Worm (Caenorhabditis elegans) whole organism, mixed stage, embryonic: ENCODE results near the gene ZK632.4.
A peak's percentile ranks its signal among the peaks of the same experiment; 100 is the strongest.

Source experiments
- M03D4.4 ChIP-seq: sonication (generic microtip); optimal IDR thresholded peaks from 2 replicates; lab custom pipeline; 2017; ENCODE audit warnings: mild to moderate bottlenecking, missing genetic modification characterization, missing compliant biosample characterization
- blmp-1 ChIP-seq: fragments of 150-350 bp; optimal IDR thresholded peaks from 2 replicates; lab custom pipeline; 2014; ENCODE audit warnings: missing biosample characterization, missing genetic modification characterization
- ceh-39 ChIP-seq: fragments of 150-350 bp; optimal IDR thresholded peaks from 2 replicates; lab custom pipeline; 2014; ENCODE audit warnings: missing biosample characterization, missing genetic modification characterization
- ceh-43 ChIP-seq: fragments of 200-800 bp; sonication (Bioruptor generic); optimal IDR thresholded peaks from 2 replicates; lab custom pipeline; 2018; ENCODE audit warnings: mild to moderate bottlenecking, missing genetic modification characterization, moderate library complexity, missing compliant biosample characterization
- ces-1 ChIP-seq: fragments of 150-350 bp; optimal IDR thresholded peaks from 2 replicates; lab custom pipeline; 2014; ENCODE audit warnings: missing biosample characterization, missing genetic modification reagents, missing genetic modification characterization
- cnd-1 ChIP-seq: fragments of 200-800 bp; sonication (Bioruptor generic); optimal IDR thresholded peaks from 2 replicates; lab custom pipeline; 2018; ENCODE audit warnings: mild to moderate bottlenecking, missing genetic modification characterization, missing compliant biosample characterization
- drap-1 ChIP-seq: fragments of 200-800 bp; sonication (Bioruptor generic); optimal IDR thresholded peaks from 3 replicates; lab custom pipeline; 2018; ENCODE audit warnings: mild to moderate bottlenecking, missing genetic modification characterization, missing compliant biosample characterization
- elt-1 ChIP-seq: sonication (generic microtip); optimal IDR thresholded peaks from 2 replicates; lab custom pipeline; 2017; ENCODE audit warnings: missing genetic modification characterization, mild to moderate bottlenecking, missing compliant biosample characterization, antibody characterized with exemption, moderate library complexity, borderline replicate concordance; ENCODE audit not compliant: insufficient read depth
- elt-3 ChIP-seq: fragments of 150-350 bp; optimal IDR thresholded peaks from 2 replicates; lab custom pipeline; 2014; ENCODE audit warnings: missing biosample characterization, missing genetic modification characterization
- flh-1 ChIP-seq: fragments of 200-800 bp; sonication (Bioruptor generic); optimal IDR thresholded peaks from 2 replicates; lab custom pipeline; 2018; ENCODE audit warnings: mild to moderate bottlenecking, missing genetic modification characterization, moderate library complexity, missing compliant biosample characterization
- ham-2 ChIP-seq: fragments of 200-800 bp; sonication (Bioruptor generic); optimal IDR thresholded peaks from 2 replicates; lab custom pipeline; 2018; ENCODE audit warnings: mild to moderate bottlenecking, missing genetic modification characterization, missing compliant biosample characterization
- hlh-1 ChIP-seq: fragments of 150-350 bp; optimal IDR thresholded peaks from 2 replicates; lab custom pipeline; 2014; ENCODE audit warnings: missing biosample characterization, missing genetic modification reagents, missing genetic modification characterization
- lin-32 ChIP-seq: fragments of 200-800 bp; sonication (Bioruptor generic); optimal IDR thresholded peaks from 2 replicates; lab custom pipeline; 2018; ENCODE audit warnings: mild to moderate bottlenecking, missing genetic modification characterization, missing compliant biosample characterization
- lsy-2 ChIP-seq: fragments of 150-350 bp; optimal IDR thresholded peaks from 2 replicates; lab custom pipeline; 2014; ENCODE audit warnings: missing biosample characterization, missing genetic modification characterization
- mab-5 ChIP-seq: fragments of 150-350 bp; optimal IDR thresholded peaks from 2 replicates; lab custom pipeline; 2014; ENCODE audit warnings: missing biosample characterization, missing genetic modification characterization
- mep-1 ChIP-seq: fragments of 150-350 bp; optimal IDR thresholded peaks from 2 replicates; lab custom pipeline; 2017; ENCODE audit warnings: missing biosample characterization, missing genetic modification reagents, missing genetic modification characterization, inconsistent platforms
- mls-2 ChIP-seq: sonication (generic microtip); optimal IDR thresholded peaks from 2 replicates; lab custom pipeline; 2016; ENCODE audit warnings: mild to moderate bottlenecking, missing genetic modification characterization, moderate library complexity, missing compliant biosample characterization
- nhr-2 ChIP-seq: fragments of 150-350 bp; optimal IDR thresholded peaks from 2 replicates; lab custom pipeline; 2014; ENCODE audit warnings: missing biosample characterization, missing genetic modification characterization
- nhr-237 ChIP-seq: fragments of 150-350 bp; optimal IDR thresholded peaks from 2 replicates; lab custom pipeline; 2014; ENCODE audit warnings: missing biosample characterization, missing genetic modification characterization
- nhr-28 ChIP-seq: fragments of 150-350 bp; optimal IDR thresholded peaks from 2 replicates; lab custom pipeline; 2014; ENCODE audit warnings: missing biosample characterization, missing genetic modification characterization
- nhr-76 ChIP-seq: sonication (generic microtip); optimal IDR thresholded peaks from 2 replicates; lab custom pipeline; 2017; ENCODE audit warnings: missing biosample characterization, missing genetic modification characterization
- pha-4 ChIP-seq: fragments of 150-350 bp; optimal IDR thresholded peaks from 2 replicates; lab custom pipeline; 2018; ENCODE audit warnings: missing biosample characterization, missing genetic modification reagents, missing genetic modification characterization
- sem-2 ChIP-seq: fragments of 200-800 bp; sonication (Bioruptor generic); optimal IDR thresholded peaks from 2 replicates; lab custom pipeline; 2018; ENCODE audit warnings: mild to moderate bottlenecking, missing genetic modification characterization, missing compliant biosample characterization
- sptf-1 ChIP-seq: sonication (generic microtip); optimal IDR thresholded peaks from 2 replicates; lab custom pipeline; 2017; ENCODE audit warnings: mild to moderate bottlenecking, missing genetic modification characterization, moderate library complexity, missing compliant biosample characterization
- unc-120 ChIP-seq: sonication (generic microtip); optimal IDR thresholded peaks from 2 replicates; lab custom pipeline; 2017; ENCODE audit warnings: missing genetic modification characterization, missing compliant biosample characterization; ENCODE audit not compliant: poor library complexity, severe bottlenecking
- unc-62 ChIP-seq: fragments of 150-350 bp; optimal IDR thresholded peaks from 2 replicates; lab custom pipeline; 2014; ENCODE audit warnings: missing biosample characterization, missing genetic modification reagents, missing genetic modification characterization
- zip-8 ChIP-seq: fragments of 150-350 bp; optimal IDR thresholded peaks from 2 replicates; lab custom pipeline; 2014; ENCODE audit warnings: missing biosample characterization, missing genetic modification characterization

ZK632.4 gene

ce11 chrIII:9808179-9808578 is 925 bp upstream of the ZK632.4 start, which contains the start of gene gtap-2:
Gene gtap-2 (plus strand): TSS chrIII:9808544.
- TF ChIP-seq nhr-76 (tag; lab: Kevin White, UChicago) (no peak), nhr-28 (tag; lab: Kevin White, UChicago) (no peak), lsy-2 (tag; lab: Kevin White, UChicago) (peak; percentile 35), ces-1 (peak; percentile 72), mep-1 (no peak)

- no peak for TF ChIP-seq hlh-1
- peak; percentile 4 for TF ChIP-seq unc-62 (GFP tag; lab: Kevin White, UChicago)
- TF ChIP-seq, all 35 proteins: peak for 1
Observed at ce11 chrIII:9807560-9808046, 349 bp upstream of the ZK632.4 start.

- TF ChIP-seq nhr-2 (tag; lab: Kevin White, UChicago) = peak; percentile 55
- peak; percentile 29 for TF ChIP-seq ham-2 (GFP tag; lab: Kevin White, UChicago)
- no peak for TF ChIP-seq nhr-237 (tag; lab: Kevin White, UChicago)
- TF ChIP-seq, all 35 proteins: peak for 2
Observed at ce11 chrIII:9804997-9805610, 2.1 kb downstream of the ZK632.4 start, which contains the start of gene riok-3. Gene riok-3 (minus strand): TSS chrIII:9805011.

- no peak for TF ChIP-seq zip-8 (tag; lab: Kevin White, UChicago)
- TF ChIP-seq flh-1 = no peak
- TF ChIP-seq nhr-76 (tag; lab: Kevin White, UChicago) = no peak
- no peak for TF ChIP-seq cnd-1 (tag; lab: Kevin White, UChicago)
- TF ChIP-seq sptf-1 (tag; lab: Kevin White, UChicago) = no peak
- no peak for TF ChIP-seq lin-32
- TF ChIP-seq mab-5 (tag; lab: Kevin White, UChicago) = no peak
- TF ChIP-seq blmp-1 (tag; lab: Kevin White, UChicago) = no peak
- TF ChIP-seq drap-1 = no peak
- TF ChIP-seq ceh-39 (tag; lab: Kevin White, UChicago) = no peak
- no peak for TF ChIP-seq unc-120
- no peak for TF ChIP-seq nhr-237 (tag; lab: Kevin White, UChicago)
- TF ChIP-seq sem-2 (GFP tag; lab: Kevin White, UChicago) = no peak
- no peak for TF ChIP-seq unc-62 (GFP tag; lab: Kevin White, UChicago)
- no peak for TF ChIP-seq nhr-28 (tag; lab: Kevin White, UChicago)
- no peak for TF ChIP-seq ceh-43 (GFP tag; lab: Kevin White, UChicago)
- TF ChIP-seq elt-1 = no peak
- TF ChIP-seq elt-3 (tag; lab: Kevin White, UChicago) = no peak
- no peak for TF ChIP-seq mep-1
- no peak for TF ChIP-seq M03D4.4 (tag; lab: Kevin White, UChicago)
Observed at ce11 chrIII:9802045-9802444, 5.2 kb downstream of the ZK632.4 start.

- TF ChIP-seq cnd-1 (tag; lab: Kevin White, UChicago) (no peak), flh-1 (no peak), nhr-28 (tag; lab: Kevin White, UChicago) (no peak), elt-1 (no peak), sptf-1 (tag; lab: Kevin White, UChicago) (no peak), ces-1 (no peak), pha-4 (no peak), mep-1 (no peak), hlh-1 (no peak), drap-1 (no peak)
- TF ChIP-seq, all 35 proteins: peak for 0
Observed at ce11 chrIII:9798478-9799157, 8.6 kb downstream of the ZK632.4 start, which contains the start of gene ZK632.2. Gene ZK632.2 (plus strand): TSS chrIII:9799107.

ce11 chrIII:9796448-9796847 is 10.8 kb downstream of the ZK632.4 start, which contains the start of gene srxa-10:
Gene srxa-10 (minus strand): TSS chrIII:9796548.
- TF ChIP-seq mls-2 (tag; lab: Kevin White, UChicago) = no peak
- no peak for TF ChIP-seq cnd-1 (tag; lab: Kevin White, UChicago)
